Worm (Caenorhabditis elegans) whole organism, L1 larva: ENCODE data around the gene mdt-4.

Experiments
- C16A3.4 ChIP-seq: fragments of 150-350 bp; optimal IDR thresholded peaks from 2 replicates; lab custom pipeline; 2014; ENCODE audit warnings: missing biosample characterization, missing genetic modification characterization
- F16B12.6 ChIP-seq: fragments of 150-350 bp; optimal IDR thresholded peaks from 2 replicates; lab custom pipeline; 2014; ENCODE audit warnings: missing biosample characterization, missing genetic modification characterization
- aly-2 ChIP-seq: fragments of 150-350 bp; optimal IDR thresholded peaks from 2 replicates; lab custom pipeline; 2014; ENCODE audit warnings: missing biosample characterization, missing genetic modification characterization
- blmp-1 ChIP-seq: fragments of 150-350 bp; optimal IDR thresholded peaks from 2 replicates; lab custom pipeline; 2014; ENCODE audit warnings: missing biosample characterization, missing genetic modification characterization
- ceh-63 ChIP-seq: fragments of 200-800 bp; sonication (Bioruptor generic); optimal IDR thresholded peaks from 2 replicates; lab custom pipeline; 2018; ENCODE audit warnings: mild to moderate bottlenecking, missing genetic modification characterization, missing compliant biosample characterization
- ceh-82 ChIP-seq, 3 experiments: fragments of 150-350 bp in 1 of 3; sonication (generic microtip) in 2 of 3; optimal IDR thresholded peaks; 2 replicates each; lab custom pipeline; 2014 to 2017; ENCODE audit warnings: missing biosample characterization in 3 of 3, missing genetic modification characterization in 3 of 3
- ceh-90 ChIP-seq: sonication (generic microtip); optimal IDR thresholded peaks from 2 replicates; lab custom pipeline; 2016; ENCODE audit warnings: missing genetic modification characterization, missing compliant biosample characterization
- dpl-1 ChIP-seq, 3 experiments: fragments of 150-350 bp in 2 of 3; sonication (generic microtip) in 1 of 3; optimal IDR thresholded peaks; 2 replicates each; lab custom pipeline; 2014 to 2017; ENCODE audit warnings: missing biosample characterization in 3 of 3, missing genetic modification characterization in 3 of 3, missing genetic modification reagents in 3 of 3
- efl-1 ChIP-seq, 4 experiments: fragments of 150-350 bp; optimal IDR thresholded peaks in 3 of 4; peaks in 1 of 4; 1 replicate in 1 of 4; 2 replicates in 3 of 4; lab custom pipeline; 2014; ENCODE audit warnings: missing biosample characterization in 2 of 4, missing genetic modification characterization in 2 of 4, missing genetic modification reagents in 2 of 4
- elt-2 ChIP-seq: sonication (generic microtip); optimal IDR thresholded peaks from 2 replicates; lab custom pipeline; 2016; ENCODE audit warnings: missing genetic modification characterization, mild to moderate bottlenecking, inconsistent platforms, missing compliant biosample characterization, missing genetic modification reagents
- ets-5 ChIP-seq: fragments of 200-800 bp; sonication (Bioruptor generic); IDR thresholded peaks from 2 replicates; pipeline ENCODE4 v1.3.6; 2022; ENCODE audit warnings: missing genetic modification characterization, missing compliant biosample characterization
- fkh-10 ChIP-seq: sonication (generic microtip); optimal IDR thresholded peaks from 2 replicates; lab custom pipeline; 2017; ENCODE audit warnings: missing biosample characterization, missing genetic modification reagents, missing genetic modification characterization
- fos-1 ChIP-seq: fragments of 150-350 bp; optimal IDR thresholded peaks from 2 replicates; lab custom pipeline; 2014; ENCODE audit warnings: missing biosample characterization, missing genetic modification characterization
- hlh-17 ChIP-seq: fragments of 200-800 bp; sonication (Bioruptor generic); optimal IDR thresholded peaks from 2 replicates; lab custom pipeline; 2018; ENCODE audit warnings: missing genetic modification characterization, mild to moderate bottlenecking, missing compliant biosample characterization, moderate library complexity, borderline replicate concordance
- isw-1 ChIP-seq: fragments of 200-800 bp; sonication (Bioruptor generic); IDR thresholded peaks from 2 replicates; pipeline ENCODE4 v1.3.6; 2022; ENCODE audit warnings: missing genetic modification characterization, missing compliant biosample characterization
- lin-14 ChIP-seq: fragments of 200-800 bp; sonication (Bioruptor generic); optimal IDR thresholded peaks from 2 replicates; lab custom pipeline; 2018; ENCODE audit warnings: mild to moderate bottlenecking, missing genetic modification characterization, moderate library complexity, missing compliant biosample characterization
- lin-35 ChIP-seq, 2 experiments: fragments of 150-350 bp; optimal IDR thresholded peaks; 2 replicates each; lab custom pipeline; 2014; ENCODE audit warnings: missing biosample characterization in 2 of 2, missing genetic modification characterization in 2 of 2, missing genetic modification reagents in 2 of 2
- lsy-2 ChIP-seq, 2 experiments: fragments of 150-350 bp; optimal IDR thresholded peaks; 2 replicates each; lab custom pipeline; 2014; ENCODE audit warnings: missing biosample characterization in 2 of 2, missing genetic modification characterization in 2 of 2
- mdl-1 ChIP-seq, 2 experiments: fragments of 150-350 bp; optimal IDR thresholded peaks; 2 replicates each; lab custom pipeline; 2014 to 2017; ENCODE audit warnings: missing biosample characterization in 2 of 2, missing genetic modification characterization in 2 of 2, inconsistent platforms in 1 of 2
- mef-2 ChIP-seq: fragments of 150-350 bp; optimal IDR thresholded peaks from 2 replicates; lab custom pipeline; 2014; ENCODE audit warnings: missing biosample characterization, missing genetic modification characterization
- mep-1 ChIP-seq: fragments of 150-350 bp; optimal IDR thresholded peaks from 2 replicates; lab custom pipeline; 2014; ENCODE audit warnings: missing biosample characterization, missing genetic modification characterization
- nhr-12 ChIP-seq: sonication (generic microtip); optimal IDR thresholded peaks from 2 replicates; lab custom pipeline; 2017; ENCODE audit warnings: missing biosample characterization, missing genetic modification characterization
- nhr-237 ChIP-seq: fragments of 150-350 bp; optimal IDR thresholded peaks from 2 replicates; lab custom pipeline; 2014; ENCODE audit warnings: missing biosample characterization, missing genetic modification characterization
- nhr-47 ChIP-seq: sonication (generic microtip); optimal IDR thresholded peaks from 2 replicates; lab custom pipeline; 2016; ENCODE audit warnings: mild to moderate bottlenecking, missing genetic modification characterization, moderate library complexity, missing compliant biosample characterization
- nhr-71 ChIP-seq: sonication (generic microtip); optimal IDR thresholded peaks from 2 replicates; lab custom pipeline; 2016; ENCODE audit warnings: mild to moderate bottlenecking, missing genetic modification characterization, moderate library complexity, missing compliant biosample characterization
- nhr-76 ChIP-seq: sonication (generic microtip); optimal IDR thresholded peaks from 2 replicates; lab custom pipeline; 2017; ENCODE audit warnings: missing biosample characterization, missing genetic modification characterization
- nhr-85 ChIP-seq: sonication (generic microtip); peaks from one replicate; lab custom pipeline; 2016; ENCODE audit warnings: missing genetic modification characterization, inconsistent platforms, missing compliant biosample characterization
- nhr-90 ChIP-seq: sonication (generic microtip); optimal IDR thresholded peaks from 2 replicates; lab custom pipeline; 2016; ENCODE audit warnings: mild to moderate bottlenecking, missing genetic modification characterization, missing compliant biosample characterization; ENCODE audit not compliant: poor library complexity
- pag-3 ChIP-seq: sonication (generic microtip); optimal IDR thresholded peaks from 2 replicates; lab custom pipeline; 2017; ENCODE audit warnings: missing genetic modification characterization, mild to moderate bottlenecking, missing compliant biosample characterization, antibody characterized with exemption, borderline replicate concordance; ENCODE audit not compliant: insufficient read depth
- pax-3 ChIP-seq: fragments of 200-800 bp; sonication (Bioruptor generic); optimal IDR thresholded peaks from 2 replicates; lab custom pipeline; 2018; ENCODE audit warnings: mild to moderate bottlenecking, missing genetic modification characterization, moderate library complexity, missing compliant biosample characterization
- rnt-1 ChIP-seq: sonication (generic microtip); optimal IDR thresholded peaks from 2 replicates; lab custom pipeline; 2016; ENCODE audit warnings: mild to moderate bottlenecking, missing genetic modification characterization, moderate library complexity, missing compliant biosample characterization
- skn-1 ChIP-seq: fragments of 150-350 bp; optimal IDR thresholded peaks from 2 replicates; lab custom pipeline; 2014; ENCODE audit warnings: missing biosample characterization, missing genetic modification characterization
- snu-23 ChIP-seq: sonication (generic microtip); optimal IDR thresholded peaks from 2 replicates; lab custom pipeline; 2016; ENCODE audit warnings: missing genetic modification characterization, missing compliant biosample characterization
- sox-4 ChIP-seq: sonication (generic microtip); optimal IDR thresholded peaks from 2 replicates; lab custom pipeline; 2016; ENCODE audit warnings: missing genetic modification characterization, missing compliant biosample characterization
- sptf-1 ChIP-seq: fragments of 150-350 bp; optimal IDR thresholded peaks from 2 replicates; lab custom pipeline; 2014; ENCODE audit warnings: missing biosample characterization, missing genetic modification characterization
- tbx-2 ChIP-seq: sonication (generic microtip); optimal IDR thresholded peaks from 2 replicates; lab custom pipeline; 2016; ENCODE audit warnings: missing genetic modification characterization, missing compliant biosample characterization
- unc-30 ChIP-seq: sonication (generic microtip); optimal IDR thresholded peaks from 2 replicates; lab custom pipeline; 2017; ENCODE audit warnings: missing biosample characterization, missing genetic modification characterization
- unc-62 ChIP-seq: fragments of 150-350 bp; optimal IDR thresholded peaks from 2 replicates; lab custom pipeline; 2014; ENCODE audit warnings: missing biosample characterization, missing genetic modification reagents, missing genetic modification characterization
- unc-86 ChIP-seq: sonication (generic microtip); optimal IDR thresholded peaks from 2 replicates; lab custom pipeline; 2016; ENCODE audit warnings: missing genetic modification characterization, missing compliant biosample characterization
- unc-98 ChIP-seq: fragments of 200-800 bp; sonication (Bioruptor generic); IDR thresholded peaks from 2 replicates; pipeline ENCODE4 v1.3.6; 2022; ENCODE audit warnings: missing genetic modification characterization, missing compliant biosample characterization
- vab-15 ChIP-seq: sonication (generic microtip); optimal IDR thresholded peaks from 2 replicates; lab custom pipeline; 2017; ENCODE audit warnings: missing genotype, mild to moderate bottlenecking, missing genetic modification characterization, missing compliant biosample characterization
- xbp-1 ChIP-seq: sonication (generic microtip); optimal IDR thresholded peaks from 2 replicates; lab custom pipeline; 2016; ENCODE audit warnings: missing genetic modification characterization, missing compliant biosample characterization
- zag-1 ChIP-seq: fragments of 150-350 bp; optimal IDR thresholded peaks from 2 replicates; lab custom pipeline; 2014; ENCODE audit warnings: missing biosample characterization, missing genetic modification characterization
- ztf-11 ChIP-seq, 2 experiments: sonication (generic microtip); optimal IDR thresholded peaks; 2 replicates each; lab custom pipeline; 2016 to 2017; ENCODE audit warnings: missing genetic modification characterization in 2 of 2, missing biosample characterization in 1 of 2, missing compliant biosample characterization in 1 of 2

Gene mdt-4

DNA sequence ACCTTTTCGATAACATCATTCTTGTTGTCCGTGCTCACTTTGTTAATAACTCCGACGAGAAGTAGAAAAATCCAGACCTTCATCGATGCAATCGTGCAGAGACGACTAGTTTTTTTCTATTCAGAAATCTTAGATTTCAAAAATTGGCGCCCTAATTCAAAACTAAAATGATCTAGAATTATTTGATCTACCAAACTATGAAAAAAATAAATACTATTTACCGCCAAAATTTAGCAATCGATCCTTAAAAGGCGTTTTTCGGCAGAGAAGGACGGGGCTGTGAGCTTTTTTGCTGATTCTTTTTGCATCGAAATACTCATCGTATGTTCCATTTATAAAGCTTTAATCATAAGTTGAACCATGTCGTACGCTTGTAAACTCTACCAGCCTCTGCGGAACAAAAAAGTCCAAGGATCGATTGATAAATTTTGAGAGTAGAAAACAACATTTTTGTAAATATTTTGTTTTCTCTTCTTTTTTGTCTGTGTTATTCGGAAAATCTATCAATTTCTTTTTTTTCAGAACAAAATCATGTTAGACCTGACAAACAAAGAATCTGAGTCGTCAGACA, 5.7 kb upstream of the mdt-4 start, which contains the start of the genes try-1 and zyg-12:
Gene try-1 (minus strand): TSS at position 148 of the 571 bp plus-strand sequence.
Gene zyg-12 (plus strand): TSS at position 521 of the 571 bp plus-strand sequence.
- TF ChIP-seq ztf-11 (tag; optimal IDR thresholded peaks at IDR 0.05; lab: Kevin White, UChicago) (no peak), sptf-1 (no peak), nhr-12 (tag; lab: Kevin White, UChicago) (no peak), nhr-237 (tag; lab: Kevin White, UChicago) (no peak), nhr-47 (no peak), nhr-76 (tag; lab: Kevin White, UChicago) (no peak)

DNA sequence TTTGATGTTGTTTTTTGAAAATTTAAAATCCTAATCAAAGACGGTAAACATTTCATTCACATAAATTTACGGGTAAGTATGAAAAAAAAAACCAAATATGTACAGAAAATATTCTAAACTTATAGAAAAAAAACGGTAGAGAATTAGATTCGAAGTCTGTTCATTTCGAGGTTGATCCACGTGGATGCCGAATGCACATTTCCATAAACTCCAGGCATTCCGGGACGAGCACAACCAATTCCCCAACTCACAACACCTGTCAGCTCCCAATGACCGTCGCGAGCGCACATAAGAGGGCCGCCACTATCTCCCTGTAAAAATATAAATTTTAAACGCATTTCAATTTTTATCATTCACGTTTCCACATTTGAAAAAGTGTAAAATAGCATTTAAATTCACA, 4.4 kb upstream of the mdt-4 start:
- TF ChIP-seq fos-1 (tag; lab: Kevin White, UChicago) (no peak), unc-98 (no peak), nhr-85 (tag; lab: Kevin White, UChicago) (peak; percentile 59), ceh-82 (tag; optimal IDR thresholded peaks at IDR 0.05; lab: Kevin White, UChicago) (no peak), ceh-63 (no peak), unc-62 (GFP tag; lab: Kevin White, UChicago) (no peak), elt-2 (tag; lab: Kevin White, UChicago) (peak; percentile 7), tbx-2 (tag; lab: Kevin White, UChicago) (no peak)

DNA sequence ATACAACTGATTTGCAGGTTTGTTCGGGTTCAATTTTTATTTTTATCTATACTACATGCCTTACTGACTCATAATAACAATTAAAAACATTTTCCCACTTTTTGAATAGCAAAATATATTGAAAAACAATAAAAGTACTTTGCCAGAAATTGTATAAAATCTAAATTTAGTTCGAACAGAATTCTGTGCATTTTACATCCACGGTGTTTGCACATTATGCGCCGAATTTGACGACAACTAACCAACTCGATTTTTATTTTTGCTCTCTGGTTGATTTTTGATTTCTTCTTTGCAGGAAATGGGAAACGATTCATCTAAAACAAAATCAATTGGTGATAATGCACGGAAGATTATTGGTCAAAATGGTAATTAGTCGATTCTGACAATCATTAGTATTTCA, 3.0 kb upstream of the mdt-4 start:
- TF ChIP-seq skn-1 (tag; lab: Kevin White, UChicago) (peak; percentile 16), dpl-1 (GFP tag; optimal IDR thresholded peaks at IDR 0.05; lab: Kevin White, UChicago) (peak in 2 of 3 experiments; percentile 39 to 40), snu-23 (peak; percentile 40), ets-5 (GFP tag; lab: Robert Waterston, UW) (no peak), lsy-2 (tag; optimal IDR thresholded peaks at IDR 0.05; lab: Kevin White, UChicago) (peak in 1 of 2 experiments; percentile 41), F16B12.6 (peak; percentile 84), lin-35 (GFP tag; optimal IDR thresholded peaks at IDR 0.05; lab: Kevin White, UChicago) (peak; percentile 23 to 37), fos-1 (tag; lab: Kevin White, UChicago) (no peak), mep-1 (tag; lab: Kevin White, UChicago) (peak; percentile 38), vab-15 (no peak), efl-1 (optimal IDR thresholded peaks at IDR 0.05; lab: Kevin White, UChicago) (peak; percentile 31 to 43), efl-1 (GFP tag; optimal IDR thresholded peaks at IDR 0.05 in 1 of 2; lab: Kevin White, UChicago) (peak; percentile 49 to 88), rnt-1 (tag; lab: Kevin White, UChicago) (peak; percentile 12), hlh-17 (GFP tag; lab: Kevin White, UChicago) (no peak), nhr-71 (peak; percentile 6)

DNA sequence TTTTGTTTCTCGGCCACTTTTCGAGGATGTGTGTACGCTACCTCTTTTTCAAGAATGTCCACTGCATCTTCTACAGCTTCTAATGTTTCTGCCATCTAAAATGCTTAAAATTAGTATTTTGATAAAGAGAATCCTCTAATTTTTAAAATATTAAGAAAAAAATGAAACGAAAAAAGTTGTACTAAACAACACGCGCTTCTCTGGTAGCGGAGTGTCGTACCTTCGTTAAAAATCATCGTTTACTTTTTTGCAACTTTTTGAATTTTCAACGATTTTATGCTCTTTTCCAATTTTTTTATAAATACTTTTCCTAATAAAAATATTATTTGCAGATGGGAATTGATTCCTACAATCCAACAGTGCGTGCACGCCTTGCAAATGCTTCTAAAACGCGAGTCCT, 1.9 kb upstream of the mdt-4 start, which contains the start of the genes gldi-11 and ZK546.2:
Gene gldi-11 (minus strand): TSS at position 95 of the 400 bp plus-strand sequence.
Gene ZK546.2 (plus strand): TSS at position 333 of the 400 bp plus-strand sequence.
- TF ChIP-seq nhr-85 (tag; lab: Kevin White, UChicago) = no peak
- TF ChIP-seq ceh-90 = no peak
- no peak for TF ChIP-seq isw-1
- TF ChIP-seq xbp-1 (tag; lab: Kevin White, UChicago) = no peak
- TF ChIP-seq zag-1 (tag; lab: Kevin White, UChicago) = no peak
- peak in 1 of 2 experiments; percentile 46 for TF ChIP-seq lsy-2 (tag; optimal IDR thresholded peaks at IDR 0.05; lab: Kevin White, UChicago)
- no peak for TF ChIP-seq mdl-1 (tag; optimal IDR thresholded peaks at IDR 0.05; lab: Kevin White, UChicago)
- no peak for TF ChIP-seq nhr-76 (tag; lab: Kevin White, UChicago)
- peak in 1 of 2 experiments; percentile 31 for TF ChIP-seq lin-35 (GFP tag; optimal IDR thresholded peaks at IDR 0.05; lab: Kevin White, UChicago)
- TF ChIP-seq pax-3 = no peak
- TF ChIP-seq nhr-237 (tag; lab: Kevin White, UChicago) = no peak
- TF ChIP-seq mef-2 = no peak
- peak; percentile 11 for TF ChIP-seq F16B12.6
- TF ChIP-seq ceh-63 = no peak
- TF ChIP-seq unc-30 (tag; lab: Kevin White, UChicago) = no peak
- no peak for TF ChIP-seq lin-14 (GFP tag; lab: Kevin White, UChicago)
- TF ChIP-seq pag-3 (tag; lab: Kevin White, UChicago) = no peak
- TF ChIP-seq aly-2 (tag; lab: Kevin White, UChicago) = no peak
- TF ChIP-seq sox-4 (tag; lab: Kevin White, UChicago) = no peak
- no peak for TF ChIP-seq blmp-1 (tag; lab: Kevin White, UChicago)
- no peak for TF ChIP-seq unc-86 (tag; lab: Kevin White, UChicago)
- TF ChIP-seq skn-1 (tag; lab: Kevin White, UChicago) = peak; percentile 5
- TF ChIP-seq unc-62 (GFP tag; lab: Kevin White, UChicago) = no peak
- TF ChIP-seq C16A3.4 (tag; lab: Kevin White, UChicago) = no peak
- peak; percentile 1 for TF ChIP-seq elt-2 (tag; lab: Kevin White, UChicago)
- TF ChIP-seq fkh-10 = no peak
- TF ChIP-seq nhr-90 (tag; lab: Kevin White, UChicago) = peak; percentile 1
- no peak for TF ChIP-seq efl-1 (optimal IDR thresholded peaks at IDR 0.05; lab: Kevin White, UChicago)
- peak in 1 of 2 experiments; percentile 89 for TF ChIP-seq efl-1 (GFP tag; optimal IDR thresholded peaks at IDR 0.05 in 1 of 2; lab: Kevin White, UChicago)
